Worm (Caenorhabditis elegans) whole organism, late embryonic: ENCODE measurements around the gene K05F6.12.

Experiments used
- F13H6.1 ChIP-seq: sonication (generic microtip); optimal IDR thresholded peaks from 2 replicates; lab custom pipeline; 2016; ENCODE audit warnings: missing genetic modification characterization, missing compliant biosample characterization
- K02D7.2 ChIP-seq: sonication (generic microtip); optimal IDR thresholded peaks from 2 replicates; lab custom pipeline; 2017; ENCODE audit warnings: mild to moderate bottlenecking, missing genetic modification characterization, missing compliant biosample characterization
- K09A11.1 ChIP-seq: sonication (generic microtip); optimal IDR thresholded peaks from 2 replicates; lab custom pipeline; 2017; ENCODE audit warnings: antibody characterized with exemption, mild to moderate bottlenecking, missing genetic modification characterization, missing compliant biosample characterization; ENCODE audit not compliant: insufficient read depth
- T23F11.4 ChIP-seq: fragments of 200-800 bp; sonication (Bioruptor generic); optimal IDR thresholded peaks from 2 replicates; lab custom pipeline; 2018; ENCODE audit warnings: mild to moderate bottlenecking, missing genetic modification characterization, missing compliant biosample characterization
- Y22D7AL.16 ChIP-seq: sonication (generic microtip); optimal IDR thresholded peaks from 2 replicates; lab custom pipeline; 2016; ENCODE audit warnings: missing genetic modification characterization, missing compliant biosample characterization
- ceh-18 ChIP-seq: sonication (generic microtip); optimal IDR thresholded peaks from 2 replicates; lab custom pipeline; 2016; ENCODE audit warnings: missing genetic modification characterization, missing compliant biosample characterization
- ceh-2 ChIP-seq: sonication (generic microtip); optimal IDR thresholded peaks from 2 replicates; lab custom pipeline; 2016; ENCODE audit warnings: missing genotype, missing genetic modification characterization, missing compliant biosample characterization
- ceh-24 ChIP-seq: sonication (generic microtip); optimal IDR thresholded peaks from 2 replicates; lab custom pipeline; 2016; ENCODE audit warnings: mild to moderate bottlenecking, missing genetic modification characterization, missing compliant biosample characterization
- ceh-34 ChIP-seq: sonication (generic microtip); optimal IDR thresholded peaks from 2 replicates; lab custom pipeline; 2016; ENCODE audit warnings: mild to moderate bottlenecking, missing genetic modification characterization, missing compliant biosample characterization
- ceh-48 ChIP-seq: sonication (generic microtip); optimal IDR thresholded peaks from 2 replicates; lab custom pipeline; 2016; ENCODE audit warnings: missing genetic modification characterization, inconsistent platforms, missing compliant biosample characterization
- ceh-6 ChIP-seq: fragments of 200-800 bp; sonication (Bioruptor generic); optimal IDR thresholded peaks from 2 replicates; lab custom pipeline; 2018; ENCODE audit warnings: mild to moderate bottlenecking, missing genetic modification characterization, missing compliant biosample characterization
- ceh-9 ChIP-seq: sonication (generic microtip); optimal IDR thresholded peaks from 2 replicates; lab custom pipeline; 2016; ENCODE audit warnings: mild to moderate bottlenecking, missing genetic modification characterization, inconsistent platforms, missing compliant biosample characterization
- dve-1 ChIP-seq: sonication (generic microtip); optimal IDR thresholded peaks from 2 replicates; lab custom pipeline; 2017; ENCODE audit warnings: antibody characterized with exemption, mild to moderate bottlenecking, missing genetic modification characterization, missing compliant biosample characterization
- elt-2 ChIP-seq: sonication (generic microtip); optimal IDR thresholded peaks from 2 replicates; lab custom pipeline; 2016; ENCODE audit warnings: missing genetic modification reagents, missing genetic modification characterization, missing compliant biosample characterization
- eyg-1 ChIP-seq: sonication (generic microtip); optimal IDR thresholded peaks from 2 replicates; lab custom pipeline; 2016; ENCODE audit warnings: missing genotype, missing genetic modification characterization, missing compliant biosample characterization
- fkh-6 ChIP-seq: sonication (generic microtip); optimal IDR thresholded peaks from 2 replicates; lab custom pipeline; 2016; ENCODE audit warnings: missing genetic modification characterization, missing compliant biosample characterization
- gmeb-2 ChIP-seq: sonication (generic microtip); optimal IDR thresholded peaks from 2 replicates; lab custom pipeline; 2016; ENCODE audit warnings: missing genetic modification characterization, inconsistent platforms, missing compliant biosample characterization
- hlh-13 ChIP-seq: fragments of 200-800 bp; sonication (Bioruptor generic); optimal IDR thresholded peaks from 2 replicates; lab custom pipeline; 2018; ENCODE audit warnings: mild to moderate bottlenecking, missing genetic modification characterization, missing compliant biosample characterization
- hlh-30 ChIP-seq: sonication (generic microtip); optimal IDR thresholded peaks from 2 replicates; lab custom pipeline; 2017; ENCODE audit warnings: antibody characterized with exemption, missing genetic modification characterization, missing compliant biosample characterization; ENCODE audit not compliant: insufficient read depth
- hlh-6 ChIP-seq: sonication (generic microtip); optimal IDR thresholded peaks from 2 replicates; lab custom pipeline; 2016; ENCODE audit warnings: missing genotype, missing genetic modification characterization, missing compliant biosample characterization
- lim-6 ChIP-seq: sonication (generic microtip); optimal IDR thresholded peaks from 2 replicates; lab custom pipeline; 2016; ENCODE audit warnings: missing genetic modification characterization, missing compliant biosample characterization
- nfya-1 ChIP-seq: sonication (generic microtip); optimal IDR thresholded peaks from 2 replicates; lab custom pipeline; 2017; ENCODE audit warnings: missing genetic modification characterization, mild to moderate bottlenecking, missing compliant biosample characterization, antibody characterized with exemption, moderate library complexity
- nhr-232 ChIP-seq: sonication (generic microtip); optimal IDR thresholded peaks from 2 replicates; lab custom pipeline; 2016; ENCODE audit warnings: missing genetic modification characterization, missing compliant biosample characterization
- odd-2 ChIP-seq: sonication (generic microtip); optimal IDR thresholded peaks from 2 replicates; lab custom pipeline; 2017; ENCODE audit warnings: antibody characterized with exemption, mild to moderate bottlenecking, missing genetic modification characterization, missing compliant biosample characterization
- pax-1 ChIP-seq: fragments of 150-350 bp; optimal IDR thresholded peaks from 2 replicates; lab custom pipeline; 2014; ENCODE audit warnings: missing biosample characterization, missing genetic modification characterization
- pha-2 ChIP-seq: sonication (generic microtip); optimal IDR thresholded peaks from 2 replicates; lab custom pipeline; 2017; ENCODE audit warnings: mild to moderate bottlenecking, missing genetic modification characterization, missing compliant biosample characterization
- pha-4 ChIP-seq: fragments of 150-350 bp; optimal IDR thresholded peaks from 2 replicates; lab custom pipeline; 2018; ENCODE audit warnings: missing biosample characterization, missing genetic modification reagents, missing genetic modification characterization
- pros-1 ChIP-seq: fragments of 150-350 bp; optimal IDR thresholded peaks from 2 replicates; lab custom pipeline; 2014; ENCODE audit warnings: missing biosample characterization, missing genetic modification reagents, missing genetic modification characterization
- ref-2 ChIP-seq: sonication (generic microtip); optimal IDR thresholded peaks from 2 replicates; lab custom pipeline; 2016; ENCODE audit warnings: missing genetic modification characterization, missing compliant biosample characterization
- sdc-2 ChIP-seq: sonication (generic microtip); optimal IDR thresholded peaks from 2 replicates; lab custom pipeline; 2016; ENCODE audit warnings: missing genotype, missing genetic modification characterization, missing compliant biosample characterization
- syd-9 ChIP-seq: sonication (generic microtip); optimal IDR thresholded peaks from 2 replicates; lab custom pipeline; 2016; ENCODE audit warnings: mild to moderate bottlenecking, missing genetic modification characterization, moderate library complexity, missing compliant biosample characterization
- tbx-2 ChIP-seq: sonication (generic microtip); optimal IDR thresholded peaks from 2 replicates; lab custom pipeline; 2016; ENCODE audit warnings: missing genetic modification characterization, missing compliant biosample characterization
- unc-3 ChIP-seq, 2 experiments: fragments of 200-800 bp in 1 of 2; sonication (Bioruptor generic) in 1 of 2; sonication (generic microtip) in 1 of 2; conservative IDR thresholded peaks in 1 of 2; optimal IDR thresholded peaks in 1 of 2; 2 replicates each; pipeline versions ENCODE4 v1.3.6 to Lab custom; 2016 to 2022; ENCODE audit warnings: missing compliant biosample characterization in 2 of 2, missing genetic modification characterization in 2 of 2, missing genetic modification reagents in 1 of 2
- unc-55 ChIP-seq: sonication (generic microtip); optimal IDR thresholded peaks from 2 replicates; lab custom pipeline; 2017; ENCODE audit warnings: missing biosample characterization, missing genetic modification reagents, missing genetic modification characterization
- zip-5 ChIP-seq: sonication (generic microtip); optimal IDR thresholded peaks from 2 replicates; lab custom pipeline; 2016; ENCODE audit warnings: missing genetic modification characterization, missing compliant biosample characterization

Gene K05F6.12

DNA sequence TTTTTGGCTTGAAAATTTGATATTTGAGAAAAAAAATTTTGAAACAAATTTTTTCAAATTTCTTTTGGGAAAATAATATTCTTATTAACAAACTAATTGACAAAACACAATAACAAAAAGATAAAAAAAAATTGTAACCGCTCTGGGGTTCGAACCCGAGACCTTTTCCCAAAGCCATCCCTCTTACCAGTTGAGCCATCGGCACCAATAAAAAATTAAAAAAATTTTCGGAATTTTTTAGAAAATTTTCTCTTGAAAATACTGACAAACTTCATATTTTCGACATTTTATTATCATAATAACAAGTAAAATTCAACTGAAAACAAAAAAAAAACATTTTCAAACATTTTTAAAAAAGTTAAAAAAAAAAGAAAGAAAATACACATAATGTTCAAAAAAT is 23.8 kb upstream of the K05F6.12 start:
- TF ChIP-seq F13H6.1 (tag; lab: Kevin White, UChicago): no peak
- TF ChIP-seq pros-1: no peak
- no peak for TF ChIP-seq hlh-30 (tag; lab: Kevin White, UChicago)
- no peak for TF ChIP-seq pha-2 (tag; lab: Kevin White, UChicago)
- TF ChIP-seq nfya-1: no peak
- no peak for TF ChIP-seq nhr-232 (tag; lab: Kevin White, UChicago)
- no peak for TF ChIP-seq eyg-1 (tag; lab: Kevin White, UChicago)
- TF ChIP-seq ref-2 (tag; lab: Kevin White, UChicago): no peak
- TF ChIP-seq dve-1 (tag; lab: Kevin White, UChicago): no peak
- no peak for TF ChIP-seq lim-6 (tag; lab: Kevin White, UChicago)
- no peak for TF ChIP-seq K02D7.2 (tag; lab: Kevin White, UChicago)
- TF ChIP-seq T23F11.4 (GFP tag; lab: Kevin White, UChicago): no peak
- no peak for TF ChIP-seq pax-1
- TF ChIP-seq gmeb-2 (tag; lab: Kevin White, UChicago): no peak
- TF ChIP-seq hlh-6 (tag; lab: Kevin White, UChicago): no peak
- no peak for TF ChIP-seq pha-4 (tag; lab: Kevin White, UChicago)
- TF ChIP-seq unc-55 (GFP tag; lab: Kevin White, UChicago): no peak
- TF ChIP-seq K09A11.1 (tag; lab: Kevin White, UChicago): no peak
- TF ChIP-seq zip-5 (tag; lab: Kevin White, UChicago): no peak
- no peak for TF ChIP-seq ceh-18 (tag; lab: Kevin White, UChicago)

DNA sequence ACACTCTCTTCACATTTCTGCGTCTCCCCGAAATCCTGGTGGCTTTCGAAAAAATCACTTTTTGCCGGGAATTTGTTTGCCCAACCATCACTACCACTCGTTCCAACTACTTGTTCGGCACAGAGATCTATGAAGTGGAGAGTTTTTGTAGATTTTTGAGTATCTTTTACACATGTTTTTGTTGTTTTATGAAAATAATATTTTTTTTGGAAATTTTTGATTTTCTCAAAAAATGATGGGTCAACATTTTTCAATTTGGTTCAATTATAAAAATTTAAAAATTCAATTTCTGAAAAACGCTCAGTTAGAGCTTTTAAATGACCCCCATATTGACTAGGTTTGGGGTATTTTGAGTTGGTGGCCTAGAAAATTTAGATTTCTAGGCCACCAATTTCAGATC is 20.2 kb upstream of the K05F6.12 start, which contains the start of gene Y51H7BR.7:
Gene Y51H7BR.7 (minus strand): TSS at position 101 of the 400 bp plus-strand sequence.
- TF ChIP-seq ceh-6 (GFP tag; lab: Kevin White, UChicago) (no peak), sdc-2 (tag; lab: Kevin White, UChicago) (no peak), elt-2 (tag; lab: Kevin White, UChicago) (no peak), dve-1 (tag; lab: Kevin White, UChicago) (no peak), ceh-48 (tag; lab: Kevin White, UChicago) (no peak), syd-9 (tag; lab: Kevin White, UChicago) (no peak), odd-2 (tag; lab: Kevin White, UChicago) (no peak)

DNA sequence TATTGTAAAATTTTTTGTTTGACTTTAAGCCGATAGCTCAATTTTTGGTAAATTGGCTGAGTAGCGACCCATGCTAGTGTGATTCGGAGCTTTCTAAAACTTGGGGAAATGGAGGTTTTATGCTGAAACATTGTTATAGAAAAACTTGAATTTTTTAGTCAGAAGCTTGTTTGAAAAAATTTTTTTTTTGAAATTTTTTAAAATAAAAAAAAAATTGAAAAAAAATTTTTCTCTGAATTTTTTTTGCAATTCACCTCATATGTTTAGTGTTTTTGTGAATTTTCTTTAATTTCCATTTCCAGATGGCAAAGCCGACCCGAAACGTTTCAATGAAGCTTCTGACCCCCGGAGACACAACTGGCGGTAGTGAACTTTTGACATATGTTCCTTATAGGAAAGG is 16.7 kb upstream of the K05F6.12 start, which contains the start of gene Y51H7BR.4:
Gene Y51H7BR.4 (plus strand): TSS at position 301 of the 400 bp plus-strand sequence.
- no peak for TF ChIP-seq unc-3 (GFP tag; conservative IDR thresholded peaks at IDR 0.05; lab: Robert Waterston, UW)
- no peak for TF ChIP-seq unc-3 (tag; optimal IDR thresholded peaks at IDR 0.05; lab: Kevin White, UChicago)
- no peak for TF ChIP-seq ceh-24
- no peak for TF ChIP-seq nhr-232 (tag; lab: Kevin White, UChicago)
- no peak for TF ChIP-seq ceh-6 (GFP tag; lab: Kevin White, UChicago)
- no peak for TF ChIP-seq Y22D7AL.16 (tag; lab: Kevin White, UChicago)
- TF ChIP-seq sdc-2 (tag; lab: Kevin White, UChicago): no peak
- no peak for TF ChIP-seq ceh-48 (tag; lab: Kevin White, UChicago)
- TF ChIP-seq elt-2 (tag; lab: Kevin White, UChicago): no peak
- no peak for TF ChIP-seq fkh-6 (tag; lab: Kevin White, UChicago)

DNA sequence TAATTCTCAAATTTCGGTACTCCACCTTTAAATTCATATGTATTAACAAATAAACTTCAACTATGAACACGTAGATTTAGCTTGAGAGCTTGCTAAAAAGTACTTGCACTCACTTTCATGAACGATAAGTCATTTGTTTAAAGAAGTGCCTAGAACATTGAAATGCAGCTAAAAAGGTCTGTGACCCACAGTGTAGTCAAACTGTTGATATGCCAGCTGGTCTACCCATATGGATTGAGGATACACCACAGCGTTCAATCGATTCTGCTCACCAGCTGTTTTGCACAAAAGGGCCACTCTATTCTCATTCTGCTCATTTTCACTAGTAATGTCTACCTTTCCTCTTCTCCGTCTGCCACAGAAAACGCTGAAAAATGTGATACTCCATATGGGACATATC is 9.8 kb upstream of the K05F6.12 start, which contains the start of gene fbxb-43:
Gene fbxb-43 (plus strand): TSS at position 301 of the 400 bp plus-strand sequence.
- TF ChIP-seq elt-2 (tag; lab: Kevin White, UChicago) (no peak), unc-3 (GFP tag; conservative IDR thresholded peaks at IDR 0.05; lab: Robert Waterston, UW) (no peak), unc-3 (tag; optimal IDR thresholded peaks at IDR 0.05; lab: Kevin White, UChicago) (no peak)

ce11 chrII:1537321-1537720 is 8.4 kb upstream of the K05F6.12 start, which contains the start of gene fbxb-42:
Gene fbxb-42, plus strand, starts transcription at chrII:1537621.
- TF ChIP-seq ceh-2 (no peak), dve-1 (tag; lab: Kevin White, UChicago) (no peak), tbx-2 (tag; lab: Kevin White, UChicago) (no peak), odd-2 (tag; lab: Kevin White, UChicago) (no peak), eyg-1 (tag; lab: Kevin White, UChicago) (no peak), nhr-232 (tag; lab: Kevin White, UChicago) (no peak), ceh-34 (tag; lab: Kevin White, UChicago) (no peak), fkh-6 (tag; lab: Kevin White, UChicago) (no peak), ref-2 (tag; lab: Kevin White, UChicago) (no peak), hlh-13 (no peak), pros-1 (no peak), ceh-9 (tag; lab: Kevin White, UChicago) (no peak)
